Fruit fly (Drosophila melanogaster) S2 (cell line): ENCODE measurements around the gene holn1.

Source experiments
- CG8478 ChIP-seq: fragments of >200 bp; optimal IDR thresholded peaks from 2 replicates; lab custom pipeline; 2018
- CTCF ChIP-seq, 2 experiments: fragments of >200 bp; optimal IDR thresholded peaks; 2 replicates each; lab custom pipeline; 2018

DNA sequence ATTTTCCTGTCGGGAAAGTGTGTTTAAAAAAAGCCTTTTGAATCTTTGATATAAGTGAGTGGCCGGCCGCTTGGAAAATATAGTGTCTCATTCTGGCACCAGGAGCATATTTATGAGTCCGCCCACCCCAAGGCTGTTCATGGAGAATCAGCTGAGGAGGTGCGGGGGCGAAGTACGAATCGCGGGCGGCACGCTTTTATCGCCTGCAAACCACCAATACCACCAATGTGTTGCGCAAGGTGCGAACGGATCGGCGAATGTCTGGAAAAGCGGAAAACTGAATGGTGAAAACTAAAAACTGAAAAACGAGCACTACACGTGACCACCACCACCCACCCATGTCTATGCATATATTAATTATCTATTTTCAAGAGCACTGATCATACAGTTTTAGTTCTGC lies 33.2 kb downstream of the holn1 start:
- TF ChIP-seq CTCF (optimal IDR thresholded peaks at IDR 0.05; lab: Kevin White, UChicago) = no peak
- TF ChIP-seq CG8478 (lab: Kevin White, UChicago) = no peak
